Fruit fly (Drosophila melanogaster) whole organism, pupa: Measurements from ENCODE around the gene Mabi.

Source experiments
- CG10348 ChIP-seq: fragments of 200-800 bp; sonication (Bioruptor generic); IDR thresholded peaks from 2 replicates; pipeline ENCODE4 v1.3.6; 2022; ENCODE audit warnings: missing biosample characterization, missing genetic modification characterization
- CG12605 ChIP-seq: fragments of 200-800 bp; sonication (Bioruptor generic); IDR thresholded peaks from 2 replicates; pipeline ENCODE4 v1.3.6; 2022; ENCODE audit warnings: missing biosample characterization, missing genetic modification characterization
- CG13204 ChIP-seq: fragments of 200-800 bp; sonication (Bioruptor generic); optimal IDR thresholded peaks from 2 replicates; lab custom pipeline; 2018; ENCODE audit warnings: missing biosample characterization, mild to moderate bottlenecking, missing genetic modification characterization, moderate library complexity
- CG14655 ChIP-seq: fragments of 200-800 bp; sonication (Bioruptor generic); optimal IDR thresholded peaks from 3 replicates; lab custom pipeline; 2017; ENCODE audit warnings: mild to moderate bottlenecking, missing biosample characterization, missing genetic modification reagents, missing genetic modification characterization
- CG15710 ChIP-seq: fragments of 200-800 bp; sonication (Bioruptor generic); optimal IDR thresholded peaks from 2 replicates; lab custom pipeline; 2018; ENCODE audit warnings: missing biosample characterization, mild to moderate bottlenecking, missing genetic modification characterization, moderate library complexity
- CG17806 ChIP-seq: fragments of 200-800 bp; sonication (Bioruptor generic); optimal IDR thresholded peaks from 2 replicates; lab custom pipeline; 2018; ENCODE audit warnings: missing biosample characterization, mild to moderate bottlenecking, missing genetic modification characterization, moderate library complexity
- CG32121 ChIP-seq: fragments of 200-800 bp; sonication (Bioruptor generic); IDR thresholded peaks from 2 replicates; pipeline ENCODE4 v1.3.6; 2022; ENCODE audit warnings: missing biosample characterization, missing genetic modification characterization
- CG34367 ChIP-seq: fragments of 200-800 bp; sonication (Bioruptor generic); optimal IDR thresholded peaks from 2 replicates; lab custom pipeline; 2018; ENCODE audit warnings: missing biosample characterization, mild to moderate bottlenecking, missing genetic modification characterization
- CG4496 ChIP-seq: fragments of 200-800 bp; sonication (Bioruptor generic); IDR thresholded peaks from 3 replicates; pipeline ENCODE4 v1.3.6; 2022; ENCODE audit warnings: missing biosample characterization, missing genetic modification characterization
- CG8159 ChIP-seq: fragments of 200-800 bp; sonication (Bioruptor generic); optimal IDR thresholded peaks from 3 replicates; lab custom pipeline; 2018; ENCODE audit warnings: missing biosample characterization, mild to moderate bottlenecking, missing genetic modification characterization, moderate library complexity
- CG8301 ChIP-seq: fragments of 200-800 bp; sonication (Bioruptor generic); optimal IDR thresholded peaks from 2 replicates; lab custom pipeline; 2018; ENCODE audit warnings: missing biosample characterization, mild to moderate bottlenecking, missing genetic modification characterization
- CG9948 ChIP-seq: fragments of 200-800 bp; sonication (Bioruptor generic); optimal IDR thresholded peaks from 2 replicates; lab custom pipeline; 2018; ENCODE audit warnings: missing biosample characterization, mild to moderate bottlenecking, missing genetic modification characterization, moderate library complexity
- D1 ChIP-seq: fragments of 200-800 bp; sonication (Bioruptor generic); optimal IDR thresholded peaks from 2 replicates; lab custom pipeline; 2018; ENCODE audit warnings: missing biosample characterization, mild to moderate bottlenecking, missing genetic modification characterization, moderate library complexity
- EcR ChIP-seq: fragments of 200-800 bp; sonication (Bioruptor generic); optimal IDR thresholded peaks from 3 replicates; lab custom pipeline; 2019; ENCODE audit warnings: missing biosample characterization, missing genetic modification characterization, mild to moderate bottlenecking, moderate library complexity, missing genetic modification reagents
- Ets98B ChIP-seq: fragments of 200-800 bp; sonication (Bioruptor generic); IDR thresholded peaks from 2 replicates; pipeline ENCODE4 v1.3.6; 2022; ENCODE audit warnings: missing biosample characterization, missing genetic modification characterization
- Pif1A ChIP-seq: fragments of 200-800 bp; sonication (Bioruptor generic); optimal IDR thresholded peaks from 3 replicates; lab custom pipeline; 2016; ENCODE audit warnings: missing biosample characterization, missing genetic modification characterization
- Pif1B ChIP-seq: fragments of 200-800 bp; sonication (Bioruptor generic); optimal IDR thresholded peaks from 3 replicates; lab custom pipeline; 2016; ENCODE audit warnings: missing biosample characterization, missing genetic modification characterization
- Snoo ChIP-seq: fragments of 200-800 bp; sonication (Bioruptor generic); optimal IDR thresholded peaks from 3 replicates; lab custom pipeline; 2017; ENCODE audit warnings: missing biosample characterization, mild to moderate bottlenecking, missing genetic modification characterization, inconsistent platforms
- fd96Ca ChIP-seq: fragments of 200-800 bp; sonication (Bioruptor generic); IDR thresholded peaks from 3 replicates; pipeline ENCODE4 v1.3.6; 2022; ENCODE audit warnings: missing biosample characterization, missing genetic modification characterization
- gl ChIP-seq: fragments of 200-800 bp; sonication (Bioruptor generic); optimal IDR thresholded peaks from 2 replicates; lab custom pipeline; 2018; ENCODE audit warnings: missing biosample characterization, mild to moderate bottlenecking, missing genetic modification characterization
- rn ChIP-seq: fragments of 200-800 bp; sonication (Bioruptor generic); IDR thresholded peaks from 2 replicates; pipeline ENCODE4 v1.3.6; 2022; ENCODE audit warnings: missing biosample characterization, missing genetic modification characterization

The Mabi gene

DNA sequence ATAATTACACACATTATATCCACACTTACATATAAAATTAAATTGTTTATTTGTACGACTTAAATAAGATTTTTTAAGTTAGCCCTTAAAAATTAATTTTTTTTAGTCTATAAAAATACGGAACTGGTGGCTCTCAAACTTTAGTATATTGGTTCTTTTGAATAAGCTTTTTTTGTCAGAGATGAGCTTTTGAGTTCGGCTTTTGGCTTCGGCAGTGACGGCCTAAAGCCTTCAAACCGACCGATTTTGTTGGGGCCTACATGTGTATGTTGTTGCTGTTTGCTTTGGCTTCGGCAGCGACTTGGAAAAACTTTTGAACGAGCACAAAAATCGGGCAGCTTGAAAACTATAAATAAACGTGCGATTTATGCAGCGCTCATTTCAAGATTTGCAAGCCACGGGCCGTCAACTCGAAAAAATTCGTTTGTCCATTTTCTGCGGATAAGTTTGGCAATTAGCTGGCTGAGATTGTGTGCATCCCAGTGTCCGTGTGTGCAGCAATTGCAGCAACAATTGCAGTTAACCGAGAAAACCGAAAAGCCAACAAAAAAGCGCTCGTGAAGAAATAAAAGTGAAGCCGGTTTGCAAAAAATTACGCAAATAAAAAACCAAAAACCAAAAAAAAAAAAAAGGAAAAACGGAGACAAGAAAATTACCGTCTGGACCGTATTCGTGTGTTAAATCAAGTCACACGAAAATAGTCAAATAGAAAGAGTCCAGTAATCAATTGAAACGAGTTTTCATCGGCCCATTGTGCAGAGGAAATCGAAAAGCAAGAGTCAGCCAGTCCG lies 11.6 kb upstream of the Mabi start, which contains the start of gene CG16820:
Gene CG16820, plus strand, starts transcription at position 378 of the 791 bp plus-strand sequence.
- TF ChIP-seq CG12605 (peak; percentile 71), Ets98B (peak; percentile 53; the same call in 1 of the 2 replicates), CG8159 (tag; lab: Kevin White, UChicago) (no peak)
- TF ChIP-seq, all 21 proteins: peak for 2

dm6 chr2L:13244759-13245308 lies 10.4 kb upstream of the Mabi start:
- TF ChIP-seq Pif1B (GFP tag; lab: Kevin White, UChicago) (no peak), rn (GFP tag; lab: Robert Waterston, UW) (no peak), CG12605 (no peak), CG17806 (tag; lab: Kevin White, UChicago) (no peak), CG10348 (GFP tag; lab: Robert Waterston, UW) (no peak), CG32121 (GFP tag; lab: Robert Waterston, UW) (no peak), CG15710 (no peak), CG13204 (GFP tag; lab: Kevin White, UChicago) (no peak), CG4496 (GFP tag; lab: Robert Waterston, UW) (no peak), CG14655 (no peak), CG9948 (tag; lab: Kevin White, UChicago) (no peak), fd96Ca (no peak), CG8301 (no peak), CG34367 (tag; lab: Kevin White, UChicago) (no peak), CG8159 (tag; lab: Kevin White, UChicago) (no peak), EcR (GFP tag; lab: Kevin White, UChicago) (no peak), Snoo (no peak), Ets98B (no peak), D1 (tag; lab: Kevin White, UChicago) (no peak), Pif1A (GFP tag; lab: Kevin White, UChicago) (no peak)

- no peak for TF ChIP-seq Pif1A (GFP tag; lab: Kevin White, UChicago)
- no peak for TF ChIP-seq CG8301
- TF ChIP-seq CG10348 (GFP tag; lab: Robert Waterston, UW), result no peak
- TF ChIP-seq Ets98B, result no peak
- no peak for TF ChIP-seq Snoo
- no peak for TF ChIP-seq CG13204 (GFP tag; lab: Kevin White, UChicago)
Measured at dm6 chr2L:13239689-13240088, 5.2 kb upstream of the Mabi start, which contains the start of gene Jhbp13. Jhbp13 (plus strand) TSS chr2L:13239989.

DNA sequence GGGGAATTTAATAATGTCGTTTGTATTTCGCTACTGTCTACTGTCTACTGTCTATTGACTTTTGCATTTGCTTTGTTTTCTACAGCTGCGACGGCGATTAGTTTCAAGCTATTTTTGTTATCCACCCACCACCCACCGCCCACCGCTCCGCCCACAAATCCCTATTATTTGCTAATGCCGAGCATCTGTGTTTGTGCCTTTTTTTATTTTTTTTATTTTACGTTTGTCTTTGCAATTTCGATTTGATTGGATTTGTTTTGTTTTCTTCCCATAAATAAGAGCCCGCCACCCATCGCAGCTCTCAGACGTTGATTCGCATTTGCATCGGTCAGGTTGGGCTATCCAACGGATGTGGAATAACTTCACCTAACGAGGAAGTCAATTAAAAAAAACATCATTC lies 1.7 kb upstream of the Mabi start, which contains the start of gene Jhbp14:
Gene Jhbp14, plus strand, starts transcription at position 301 of the 400 bp plus-strand sequence.
- TF ChIP-seq Snoo (no peak), CG14655 (no peak), CG12605 (no peak), CG15710 (no peak), CG13204 (GFP tag; lab: Kevin White, UChicago) (no peak), fd96Ca (no peak), CG4496 (GFP tag; lab: Robert Waterston, UW) (no peak), Pif1B (GFP tag; lab: Kevin White, UChicago) (no peak), gl (tag; lab: Kevin White, UChicago) (no peak)

- TF ChIP-seq Snoo (no peak), CG15710 (no peak), CG34367 (tag; lab: Kevin White, UChicago) (no peak), CG10348 (GFP tag; lab: Robert Waterston, UW) (no peak), rn (GFP tag; lab: Robert Waterston, UW) (no peak), EcR (GFP tag; lab: Kevin White, UChicago) (no peak)
Measured at dm6 chr2L:13231739-13232138, 2.7 kb downstream of the Mabi start, which contains the start of gene Prosalpha6T. Prosalpha6T (plus strand) TSS chr2L:13232039.

- TF ChIP-seq CG8159 (tag; lab: Kevin White, UChicago) (no peak), CG14655 (no peak), CG32121 (GFP tag; lab: Robert Waterston, UW) (no peak), EcR (GFP tag; lab: Kevin White, UChicago) (no peak), CG10348 (GFP tag; lab: Robert Waterston, UW) (no peak), CG15710 (no peak), CG12605 (no peak), Pif1B (GFP tag; lab: Kevin White, UChicago) (no peak), rn (GFP tag; lab: Robert Waterston, UW) (no peak), CG4496 (GFP tag; lab: Robert Waterston, UW) (no peak), Pif1A (GFP tag; lab: Kevin White, UChicago) (no peak), fd96Ca (no peak), CG9948 (tag; lab: Kevin White, UChicago) (no peak)
- TF ChIP-seq, all 21 proteins: peak for 0
Measured at dm6 chr2L:13229388-13229882, 5.0 kb downstream of the Mabi start, which contains the start of gene CG16815. CG16815 (plus strand) TSS chr2L:13229832.
